Worm (Caenorhabditis elegans) whole organism, L2 larva: ENCODE measurements around the gene C18E9.8.

Source experiments
- C34F6.9 ChIP-seq: fragments of 150-350 bp; optimal IDR thresholded peaks from 2 replicates; lab custom pipeline; 2014; ENCODE audit warnings: missing biosample characterization, missing genetic modification characterization
- F13H6.1 ChIP-seq: sonication (generic microtip); optimal IDR thresholded peaks from 2 replicates; lab custom pipeline; 2016; ENCODE audit warnings: missing genetic modification characterization, missing compliant biosample characterization
- R02D3.7 ChIP-seq: fragments of 150-350 bp; optimal IDR thresholded peaks from 2 replicates; lab custom pipeline; 2014; ENCODE audit warnings: missing biosample characterization, missing genetic modification characterization
- Y55F3AM.14 ChIP-seq: fragments of 200-800 bp; sonication (Bioruptor generic); optimal IDR thresholded peaks from 2 replicates; lab custom pipeline; 2018; ENCODE audit warnings: mild to moderate bottlenecking, missing genetic modification characterization, missing compliant biosample characterization
- ZK546.5 ChIP-seq: sonication (generic microtip); optimal IDR thresholded peaks from 2 replicates; lab custom pipeline; 2017; ENCODE audit warnings: missing biosample characterization, missing genetic modification characterization
- aly-2 ChIP-seq: fragments of 150-350 bp; optimal IDR thresholded peaks from 2 replicates; lab custom pipeline; 2014; ENCODE audit warnings: missing biosample characterization, missing genetic modification characterization
- ama-1 ChIP-seq: fragments of 150-350 bp; optimal IDR thresholded peaks from 2 replicates; lab custom pipeline; 2018; ENCODE audit warnings: inconsistent platforms
- blmp-1 ChIP-seq: sonication (generic microtip); optimal IDR thresholded peaks from 2 replicates; lab custom pipeline; 2017; ENCODE audit warnings: missing genetic modification characterization, mild to moderate bottlenecking, missing compliant biosample characterization, antibody characterized with exemption, moderate library complexity; ENCODE audit not compliant: insufficient read depth
- ceh-16 ChIP-seq: fragments of 150-350 bp; optimal IDR thresholded peaks from 2 replicates; lab custom pipeline; 2014; ENCODE audit warnings: missing biosample characterization, missing genetic modification characterization
- crh-2 ChIP-seq: sonication (generic microtip); optimal IDR thresholded peaks from 2 replicates; lab custom pipeline; 2017; ENCODE audit warnings: missing biosample characterization, missing genetic modification characterization
- dmd-4 ChIP-seq: sonication (generic microtip); optimal IDR thresholded peaks from 2 replicates; lab custom pipeline; 2017; ENCODE audit warnings: missing biosample characterization, missing genetic modification characterization
- egl-27 ChIP-seq: sonication (generic microtip); optimal IDR thresholded peaks from 3 replicates; lab custom pipeline; 2017; ENCODE audit warnings: missing biosample characterization, missing genetic modification reagents, missing genetic modification characterization
- fos-1 ChIP-seq: fragments of 150-350 bp; optimal IDR thresholded peaks from 2 replicates; lab custom pipeline; 2014; ENCODE audit warnings: missing biosample characterization, missing genetic modification characterization
- lin-11 ChIP-seq: fragments of 150-350 bp; sonication (generic microtip); optimal IDR thresholded peaks from 2 replicates; lab custom pipeline; 2014; ENCODE audit warnings: missing biosample characterization, missing genetic modification characterization, inconsistent platforms, mixed read lengths
- lsy-2 ChIP-seq, 2 experiments: fragments of 150-350 bp in 1 of 2; sonication (generic microtip) in 1 of 2; optimal IDR thresholded peaks; 2 replicates each; lab custom pipeline; 2014 to 2017; ENCODE audit warnings: missing biosample characterization in 2 of 2, missing genetic modification characterization in 2 of 2
- mab-5 ChIP-seq: fragments of 150-350 bp; optimal IDR thresholded peaks from 2 replicates; lab custom pipeline; 2014; ENCODE audit warnings: missing biosample characterization, missing genetic modification characterization
- mbf-1 ChIP-seq: sonication (generic microtip); optimal IDR thresholded peaks from 2 replicates; lab custom pipeline; 2017; ENCODE audit warnings: missing biosample characterization, missing genetic modification characterization
- mdl-1 ChIP-seq, 2 experiments: fragments of 150-350 bp in 1 of 2; sonication (generic microtip) in 1 of 2; optimal IDR thresholded peaks; 2 replicates each; lab custom pipeline; 2017; ENCODE audit warnings: missing biosample characterization in 2 of 2, missing genetic modification characterization in 2 of 2
- nhr-10 ChIP-seq: sonication (generic microtip); optimal IDR thresholded peaks from 2 replicates; lab custom pipeline; 2017; ENCODE audit warnings: missing biosample characterization, missing genetic modification characterization
- nhr-12 ChIP-seq: fragments of 150-350 bp; optimal IDR thresholded peaks from 2 replicates; lab custom pipeline; 2014; ENCODE audit warnings: missing biosample characterization, missing genetic modification characterization
- nhr-129 ChIP-seq: fragments of 150-350 bp; optimal IDR thresholded peaks from 2 replicates; lab custom pipeline; 2014; ENCODE audit warnings: missing biosample characterization, missing genetic modification characterization
- nhr-21 ChIP-seq: fragments of 150-350 bp; optimal IDR thresholded peaks from 2 replicates; lab custom pipeline; 2014; ENCODE audit warnings: missing biosample characterization, missing genetic modification characterization
- nhr-23 ChIP-seq: fragments of 150-350 bp; optimal IDR thresholded peaks from 2 replicates; lab custom pipeline; 2014; ENCODE audit warnings: missing biosample characterization, missing genetic modification reagents, missing genetic modification characterization
- nhr-237 ChIP-seq: fragments of 150-350 bp; optimal IDR thresholded peaks from 2 replicates; lab custom pipeline; 2014; ENCODE audit warnings: missing biosample characterization, missing genetic modification characterization
- nhr-25 ChIP-seq: fragments of 150-350 bp; sonication (generic microtip); optimal IDR thresholded peaks from 3 replicates; lab custom pipeline; 2014; ENCODE audit warnings: missing biosample characterization, missing genetic modification characterization
- nhr-6 ChIP-seq: fragments of 150-350 bp; optimal IDR thresholded peaks from 2 replicates; lab custom pipeline; 2014; ENCODE audit warnings: missing biosample characterization, missing genetic modification characterization
- nhr-77 ChIP-seq: fragments of 150-350 bp; optimal IDR thresholded peaks from 2 replicates; lab custom pipeline; 2014; ENCODE audit warnings: missing biosample characterization, missing genetic modification characterization
- peb-1 ChIP-seq: fragments of 150-350 bp; optimal IDR thresholded peaks from 2 replicates; lab custom pipeline; 2014; ENCODE audit warnings: missing biosample characterization, missing genetic modification characterization
- sem-4 ChIP-seq: fragments of 150-350 bp; optimal IDR thresholded peaks from 2 replicates; lab custom pipeline; 2014; ENCODE audit warnings: missing biosample characterization, missing genetic modification reagents, missing genetic modification characterization
- sma-9 ChIP-seq, 2 experiments: fragments of 150-350 bp in 1 of 2; sonication (generic microtip) in 1 of 2; optimal IDR thresholded peaks; 2 replicates each; lab custom pipeline; 2014 to 2016; ENCODE audit warnings: missing genetic modification characterization in 2 of 2, mild to moderate bottlenecking in 1 of 2, missing biosample characterization in 1 of 2, missing compliant biosample characterization in 1 of 2, missing genetic modification reagents in 1 of 2, moderate library complexity in 1 of 2
- snpc-4 ChIP-seq: fragments of 150-350 bp; optimal IDR thresholded peaks from 2 replicates; lab custom pipeline; 2014; ENCODE audit warnings: missing biosample characterization, missing genetic modification characterization
- unc-55 ChIP-seq: fragments of 150-350 bp; sonication (generic microtip); optimal IDR thresholded peaks from 3 replicates; lab custom pipeline; 2014; ENCODE audit warnings: missing biosample characterization, missing genetic modification reagents, missing genetic modification characterization
- zag-1 ChIP-seq: fragments of 150-350 bp; optimal IDR thresholded peaks from 2 replicates; lab custom pipeline; 2014; ENCODE audit warnings: missing biosample characterization, missing genetic modification characterization
- ztf-1 ChIP-seq: fragments of 200-800 bp; sonication (Bioruptor generic); conservative IDR thresholded peaks from 2 replicates; pipeline ENCODE4 v1.3.6; 2022; ENCODE audit warnings: missing genetic modification characterization, missing compliant biosample characterization
- ztf-11 ChIP-seq: sonication (generic microtip); optimal IDR thresholded peaks from 2 replicates; lab custom pipeline; 2017; ENCODE audit warnings: missing biosample characterization, missing genetic modification characterization
- ztf-4 ChIP-seq: fragments of 150-350 bp; optimal IDR thresholded peaks from 2 replicates; lab custom pipeline; 2014; ENCODE audit warnings: missing biosample characterization, missing genetic modification characterization

The C18E9.8 gene

ce11 chrII:8969251-8970183 lies 18.3 kb downstream of the C18E9.8 start, which contains the start of the genes szy-20 and C18E9.5 (continued):
- peak; percentile 81 for TF ChIP-seq nhr-25 (tag; lab: Kevin White, UChicago)
- TF ChIP-seq ztf-11 (tag; lab: Kevin White, UChicago): no peak
- TF ChIP-seq egl-27 (tag; lab: Kevin White, UChicago): peak; percentile 71
- TF ChIP-seq blmp-1 (tag; lab: Kevin White, UChicago): no peak
- no peak for TF ChIP-seq nhr-77 (tag; lab: Kevin White, UChicago)
- TF ChIP-seq C34F6.9 (tag; lab: Kevin White, UChicago): peak; percentile 90
- TF ChIP-seq mab-5 (tag; lab: Kevin White, UChicago): peak; percentile 88
- no peak for TF ChIP-seq nhr-6 (tag; lab: Kevin White, UChicago)
- no peak for TF ChIP-seq Y55F3AM.14 (GFP tag; lab: Kevin White, UChicago)
- TF ChIP-seq sma-9 (GFP tag; optimal IDR thresholded peaks at IDR 0.05; lab: Kevin White, UChicago): peak; percentile 74
- TF ChIP-seq sma-9 (tag; optimal IDR thresholded peaks at IDR 0.05; lab: Kevin White, UChicago): no peak
- peak; percentile 83 for TF ChIP-seq F13H6.1 (tag; lab: Kevin White, UChicago)
- TF ChIP-seq ceh-16: no peak
- peak; percentile 71 for TF ChIP-seq nhr-129 (tag; lab: Kevin White, UChicago)
- peak; percentile 86 to 94 for TF ChIP-seq lsy-2 (tag; optimal IDR thresholded peaks at IDR 0.05; lab: Kevin White, UChicago)
- peak; percentile 50 for TF ChIP-seq nhr-21 (tag; lab: Kevin White, UChicago)
- TF ChIP-seq aly-2 (tag; lab: Kevin White, UChicago): no peak
- TF ChIP-seq snpc-4 (tag; lab: Kevin White, UChicago): peak; percentile 26
- TF ChIP-seq peb-1: no peak
- no peak for TF ChIP-seq dmd-4 (tag; lab: Kevin White, UChicago)
- TF ChIP-seq R02D3.7 (tag; lab: Kevin White, UChicago): peak; percentile 63
- peak; percentile 35 for TF ChIP-seq nhr-10
- no peak for TF ChIP-seq mbf-1 (tag; lab: Kevin White, UChicago)
- peak; percentile 41 for TF ChIP-seq ztf-4 (tag; lab: Kevin White, UChicago)
- peak; percentile 75 for TF ChIP-seq crh-2
- no peak for TF ChIP-seq ztf-1 (GFP tag; lab: Robert Waterston, UW)
- peak; percentile 73 for TF ChIP-seq zag-1 (tag; lab: Kevin White, UChicago)

ce11 chrII:8964835-8965234 lies 23.0 kb downstream of the C18E9.8 start, which contains the start of the genes ndub-3 and C18E9.2:
TSS of gene ndub-3 (minus strand) at chrII:8964890.
TSS of gene C18E9.2 (plus strand) at chrII:8965006.
- no peak for TF ChIP-seq mdl-1 (tag; optimal IDR thresholded peaks at IDR 0.05; lab: Kevin White, UChicago)
- peak in 1 of 2 experiments; percentile 66 for TF ChIP-seq lsy-2 (tag; optimal IDR thresholded peaks at IDR 0.05; lab: Kevin White, UChicago)
- TF ChIP-seq nhr-129 (tag; lab: Kevin White, UChicago): peak; percentile 60
- TF ChIP-seq lin-11 (tag; lab: Kevin White, UChicago): peak; percentile 52
- peak; percentile 78 for TF ChIP-seq unc-55 (GFP tag; lab: Kevin White, UChicago)
- peak; percentile 55 for TF ChIP-seq C34F6.9 (tag; lab: Kevin White, UChicago)
- no peak for TF ChIP-seq F13H6.1 (tag; lab: Kevin White, UChicago)
- peak; percentile 32 for TF ChIP-seq fos-1 (tag; lab: Kevin White, UChicago)
- peak; percentile 40 for TF ChIP-seq crh-2

ce11 chrII:8964049-8964448 lies 23.8 kb downstream of the C18E9.8 start, which contains the start of gene sftd-3:
TSS of gene sftd-3 (minus strand) at chrII:8964149.
- no peak for TF ChIP-seq nhr-23 (tag; lab: Kevin White, UChicago)
- no peak for TF ChIP-seq nhr-6 (tag; lab: Kevin White, UChicago)
- TF ChIP-seq sem-4 (tag; lab: Kevin White, UChicago): no peak
- TF ChIP-seq crh-2: no peak
- no peak for TF ChIP-seq snpc-4 (tag; lab: Kevin White, UChicago)
- TF ChIP-seq nhr-21 (tag; lab: Kevin White, UChicago): no peak
- TF ChIP-seq ama-1: no peak
- no peak for TF ChIP-seq nhr-129 (tag; lab: Kevin White, UChicago)
- TF ChIP-seq R02D3.7 (tag; lab: Kevin White, UChicago): no peak
- no peak for TF ChIP-seq nhr-237 (tag; lab: Kevin White, UChicago)
- TF ChIP-seq aly-2 (tag; lab: Kevin White, UChicago): no peak
- TF ChIP-seq mab-5 (tag; lab: Kevin White, UChicago): no peak
- TF ChIP-seq sma-9 (GFP tag; optimal IDR thresholded peaks at IDR 0.05; lab: Kevin White, UChicago): no peak
- TF ChIP-seq sma-9 (tag; optimal IDR thresholded peaks at IDR 0.05; lab: Kevin White, UChicago): no peak
- no peak for TF ChIP-seq ZK546.5 (tag; lab: Kevin White, UChicago)
- TF ChIP-seq nhr-12 (tag; lab: Kevin White, UChicago): no peak
